Worm (Caenorhabditis elegans) whole organism, L3 larva: ENCODE measurements around the gene znf-593.

ENCODE experiments used
- aly-2 ChIP-seq: fragments of 150-350 bp; optimal IDR thresholded peaks from 2 replicates; lab custom pipeline; 2014; ENCODE audit warnings: missing biosample characterization, missing genetic modification characterization
- egl-27 ChIP-seq: sonication (generic microtip); optimal IDR thresholded peaks from 4 replicates; lab custom pipeline; 2017; ENCODE audit warnings: missing biosample characterization, missing genetic modification reagents, missing genetic modification characterization
- fkh-10 ChIP-seq: sonication (generic microtip); optimal IDR thresholded peaks from 2 replicates; lab custom pipeline; 2017; ENCODE audit warnings: missing biosample characterization, missing genetic modification reagents, missing genetic modification characterization
- fos-1 ChIP-seq: fragments of 150-350 bp; optimal IDR thresholded peaks from 2 replicates; lab custom pipeline; 2014; ENCODE audit warnings: missing biosample characterization, missing genetic modification characterization
- lin-39 ChIP-seq: fragments of 150-350 bp; optimal IDR thresholded peaks from 2 replicates; lab custom pipeline; 2018; ENCODE audit warnings: missing biosample characterization, missing genetic modification reagents, missing genetic modification characterization
- nhr-237 ChIP-seq: fragments of 150-350 bp; optimal IDR thresholded peaks from 2 replicates; lab custom pipeline; 2014; ENCODE audit warnings: missing biosample characterization, missing genetic modification characterization
- nhr-76 ChIP-seq: fragments of 150-350 bp; sonication (generic microtip); optimal IDR thresholded peaks from 5 replicates; lab custom pipeline; 2014; ENCODE audit warnings: missing biosample characterization, missing genetic modification characterization
- skn-1 ChIP-seq: fragments of 150-350 bp; optimal IDR thresholded peaks from 2 replicates; lab custom pipeline; 2014; ENCODE audit warnings: missing biosample characterization, missing genetic modification characterization
- zag-1 ChIP-seq: fragments of 150-350 bp; optimal IDR thresholded peaks from 2 replicates; lab custom pipeline; 2014; ENCODE audit warnings: missing biosample characterization, missing genetic modification characterization
- ztf-11 ChIP-seq: fragments of 150-350 bp; optimal IDR thresholded peaks from 2 replicates; lab custom pipeline; 2014; ENCODE audit warnings: missing biosample characterization, missing genetic modification characterization

- TF ChIP-seq aly-2 (tag; lab: Kevin White, UChicago) (no peak), zag-1 (no peak), skn-1 (tag; lab: Kevin White, UChicago) (no peak), lin-39 (no peak), nhr-237 (no peak), fos-1 (tag; lab: Kevin White, UChicago) (no peak), ztf-11 (tag; lab: Kevin White, UChicago) (no peak), egl-27 (tag; lab: Kevin White, UChicago) (no peak), fkh-10 (GFP tag; lab: Kevin White, UChicago) (no peak), nhr-76 (tag; lab: Kevin White, UChicago) (no peak)
Measured at ce11 chrIII:11930899-11931298, 12.4 kb upstream of the znf-593 start.
